Worm (Caenorhabditis elegans) whole organism, L1 larva: Measurements from ENCODE around the gene top-2.

Experiments used
- C04F5.9 ChIP-seq: sonication (generic microtip); optimal IDR thresholded peaks from 2 replicates; lab custom pipeline; 2016; ENCODE audit warnings: missing genetic modification characterization, missing compliant biosample characterization
- C16A3.4 ChIP-seq: fragments of 150-350 bp; optimal IDR thresholded peaks from 2 replicates; lab custom pipeline; 2014; ENCODE audit warnings: missing biosample characterization, missing genetic modification characterization
- F16B12.6 ChIP-seq: fragments of 150-350 bp; optimal IDR thresholded peaks from 2 replicates; lab custom pipeline; 2014; ENCODE audit warnings: missing biosample characterization, missing genetic modification characterization
- Y116A8C.19 ChIP-seq: sonication (generic microtip); optimal IDR thresholded peaks from 2 replicates; lab custom pipeline; 2016; ENCODE audit warnings: missing compliant biosample characterization, missing genetic modification characterization, borderline replicate concordance
- aha-1 ChIP-seq: fragments of 150-350 bp; optimal IDR thresholded peaks from 2 replicates; lab custom pipeline; 2014; ENCODE audit warnings: missing biosample characterization, missing genetic modification characterization
- alr-1 ChIP-seq: fragments of 200-800 bp; sonication (Bioruptor generic); optimal IDR thresholded peaks from 2 replicates; lab custom pipeline; 2018; ENCODE audit warnings: borderline replicate concordance, mild to moderate bottlenecking, missing genetic modification characterization, missing compliant biosample characterization
- ama-1 ChIP-seq: fragments of 150-350 bp; optimal IDR thresholded peaks from 2 replicates; lab custom pipeline; 2014
- ceh-63 ChIP-seq: fragments of 200-800 bp; sonication (Bioruptor generic); optimal IDR thresholded peaks from 2 replicates; lab custom pipeline; 2018; ENCODE audit warnings: mild to moderate bottlenecking, missing genetic modification characterization, missing compliant biosample characterization
- ceh-82 ChIP-seq, 3 experiments: fragments of 150-350 bp in 1 of 3; sonication (generic microtip) in 2 of 3; optimal IDR thresholded peaks; 2 replicates each; lab custom pipeline; 2014 to 2017; ENCODE audit warnings: missing biosample characterization in 3 of 3, missing genetic modification characterization in 3 of 3
- dpl-1 ChIP-seq, 3 experiments: fragments of 150-350 bp in 2 of 3; sonication (generic microtip) in 1 of 3; optimal IDR thresholded peaks; 2 replicates each; lab custom pipeline; 2014 to 2017; ENCODE audit warnings: missing biosample characterization in 3 of 3, missing genetic modification characterization in 3 of 3, missing genetic modification reagents in 3 of 3
- dsc-1 ChIP-seq: sonication (generic microtip); optimal IDR thresholded peaks from 2 replicates; lab custom pipeline; 2016; ENCODE audit warnings: mild to moderate bottlenecking, missing genetic modification characterization, missing compliant biosample characterization
- efl-1 ChIP-seq, 4 experiments: fragments of 150-350 bp; optimal IDR thresholded peaks in 3 of 4; peaks in 1 of 4; 1 replicate in 1 of 4; 2 replicates in 3 of 4; lab custom pipeline; 2014; ENCODE audit warnings: missing biosample characterization in 2 of 4, missing genetic modification characterization in 2 of 4, missing genetic modification reagents in 2 of 4
- egl-13 ChIP-seq: sonication (generic microtip); optimal IDR thresholded peaks from 2 replicates; lab custom pipeline; 2016; ENCODE audit warnings: missing genotype, missing genetic modification reagents, missing genetic modification characterization, missing compliant biosample characterization
- egl-27 ChIP-seq, 2 experiments: fragments of 150-350 bp in 1 of 2; sonication (generic microtip); optimal IDR thresholded peaks; 3 replicates each; lab custom pipeline; 2017 to 2018; ENCODE audit warnings: missing biosample characterization in 2 of 2, missing genetic modification characterization in 2 of 2, missing genetic modification reagents in 2 of 2
- hlh-17 ChIP-seq: fragments of 200-800 bp; sonication (Bioruptor generic); optimal IDR thresholded peaks from 2 replicates; lab custom pipeline; 2018; ENCODE audit warnings: missing genetic modification characterization, mild to moderate bottlenecking, missing compliant biosample characterization, moderate library complexity, borderline replicate concordance
- hlh-4 ChIP-seq: sonication (generic microtip); optimal IDR thresholded peaks from 2 replicates; lab custom pipeline; 2016; ENCODE audit warnings: mild to moderate bottlenecking, missing genetic modification characterization, missing compliant biosample characterization
- irx-1 ChIP-seq: sonication (generic microtip); optimal IDR thresholded peaks from 2 replicates; lab custom pipeline; 2016; ENCODE audit warnings: missing genetic modification characterization, missing compliant biosample characterization
- isw-1 ChIP-seq: fragments of 200-800 bp; sonication (Bioruptor generic); IDR thresholded peaks from 2 replicates; pipeline ENCODE4 v1.3.6; 2022; ENCODE audit warnings: missing genetic modification characterization, missing compliant biosample characterization
- jun-1 ChIP-seq: fragments of 150-350 bp; optimal IDR thresholded peaks from 2 replicates; lab custom pipeline; 2014; ENCODE audit warnings: missing biosample characterization, missing genetic modification reagents, missing genetic modification characterization
- lin-14 ChIP-seq: fragments of 200-800 bp; sonication (Bioruptor generic); optimal IDR thresholded peaks from 2 replicates; lab custom pipeline; 2018; ENCODE audit warnings: mild to moderate bottlenecking, missing genetic modification characterization, moderate library complexity, missing compliant biosample characterization
- lin-35 ChIP-seq, 2 experiments: fragments of 150-350 bp; optimal IDR thresholded peaks; 2 replicates each; lab custom pipeline; 2014; ENCODE audit warnings: missing biosample characterization in 2 of 2, missing genetic modification characterization in 2 of 2, missing genetic modification reagents in 2 of 2
- lin-39 ChIP-seq: fragments of 150-350 bp; optimal IDR thresholded peaks from 2 replicates; lab custom pipeline; 2014; ENCODE audit warnings: missing biosample characterization, missing genetic modification reagents, missing genetic modification characterization
- lir-3 ChIP-seq: sonication (generic microtip); optimal IDR thresholded peaks from 2 replicates; lab custom pipeline; 2016; ENCODE audit warnings: mild to moderate bottlenecking, missing genetic modification characterization, moderate library complexity, missing compliant biosample characterization; ENCODE audit not compliant: poor library complexity
- mab-9 ChIP-seq: fragments of 200-800 bp; sonication (Bioruptor generic); IDR thresholded peaks from 2 replicates; pipeline ENCODE4 v1.3.6; 2022; ENCODE audit warnings: missing genetic modification reagents, missing genetic modification characterization, missing compliant biosample characterization
- nhr-12 ChIP-seq: sonication (generic microtip); optimal IDR thresholded peaks from 2 replicates; lab custom pipeline; 2017; ENCODE audit warnings: missing biosample characterization, missing genetic modification characterization
- nhr-19 ChIP-seq: fragments of 200-800 bp; sonication (Bioruptor generic); conservative IDR thresholded peaks from 2 replicates; pipeline ENCODE4 v1.3.6; 2022; ENCODE audit warnings: missing genetic modification characterization, missing compliant biosample characterization
- nhr-20 ChIP-seq: sonication (generic microtip); optimal IDR thresholded peaks from 2 replicates; lab custom pipeline; 2016; ENCODE audit warnings: mild to moderate bottlenecking, missing genetic modification characterization, missing compliant biosample characterization
- nhr-76 ChIP-seq: sonication (generic microtip); optimal IDR thresholded peaks from 2 replicates; lab custom pipeline; 2017; ENCODE audit warnings: missing biosample characterization, missing genetic modification characterization
- nhr-85 ChIP-seq: sonication (generic microtip); peaks from one replicate; lab custom pipeline; 2016; ENCODE audit warnings: missing genetic modification characterization, inconsistent platforms, missing compliant biosample characterization
- pax-3 ChIP-seq: fragments of 200-800 bp; sonication (Bioruptor generic); optimal IDR thresholded peaks from 2 replicates; lab custom pipeline; 2018; ENCODE audit warnings: mild to moderate bottlenecking, missing genetic modification characterization, moderate library complexity, missing compliant biosample characterization
- rnt-1 ChIP-seq: sonication (generic microtip); optimal IDR thresholded peaks from 2 replicates; lab custom pipeline; 2016; ENCODE audit warnings: mild to moderate bottlenecking, missing genetic modification characterization, moderate library complexity, missing compliant biosample characterization
- snu-23 ChIP-seq: sonication (generic microtip); optimal IDR thresholded peaks from 2 replicates; lab custom pipeline; 2016; ENCODE audit warnings: missing genetic modification characterization, missing compliant biosample characterization
- sox-4 ChIP-seq: sonication (generic microtip); optimal IDR thresholded peaks from 2 replicates; lab custom pipeline; 2016; ENCODE audit warnings: missing genetic modification characterization, missing compliant biosample characterization
- sptf-1 ChIP-seq: fragments of 150-350 bp; optimal IDR thresholded peaks from 2 replicates; lab custom pipeline; 2014; ENCODE audit warnings: missing biosample characterization, missing genetic modification characterization
- sup-37 ChIP-seq: fragments of 200-800 bp; sonication (Bioruptor generic); optimal IDR thresholded peaks from 2 replicates; lab custom pipeline; 2018; ENCODE audit warnings: mild to moderate bottlenecking, missing genetic modification characterization, missing compliant biosample characterization
- tbx-2 ChIP-seq: sonication (generic microtip); optimal IDR thresholded peaks from 2 replicates; lab custom pipeline; 2016; ENCODE audit warnings: missing genetic modification characterization, missing compliant biosample characterization
- unc-130 ChIP-seq: fragments of 150-350 bp; optimal IDR thresholded peaks from 2 replicates; lab custom pipeline; 2017; ENCODE audit warnings: missing biosample characterization, missing genetic modification characterization, inconsistent platforms
- unc-30 ChIP-seq: sonication (generic microtip); optimal IDR thresholded peaks from 2 replicates; lab custom pipeline; 2017; ENCODE audit warnings: missing biosample characterization, missing genetic modification characterization
- unc-62 ChIP-seq: fragments of 150-350 bp; optimal IDR thresholded peaks from 2 replicates; lab custom pipeline; 2014; ENCODE audit warnings: missing biosample characterization, missing genetic modification reagents, missing genetic modification characterization
- unc-86 ChIP-seq: sonication (generic microtip); optimal IDR thresholded peaks from 2 replicates; lab custom pipeline; 2016; ENCODE audit warnings: missing genetic modification characterization, missing compliant biosample characterization
- zag-1 ChIP-seq: fragments of 150-350 bp; optimal IDR thresholded peaks from 2 replicates; lab custom pipeline; 2014; ENCODE audit warnings: missing biosample characterization, missing genetic modification characterization
- ztf-11 ChIP-seq, 2 experiments: sonication (generic microtip); optimal IDR thresholded peaks; 2 replicates each; lab custom pipeline; 2016 to 2017; ENCODE audit warnings: missing genetic modification characterization in 2 of 2, missing biosample characterization in 1 of 2, missing compliant biosample characterization in 1 of 2

The top-2 gene

ce11 chrII:11889420-11890075 lies 14.6 kb downstream of the top-2 start (continued):
- TF ChIP-seq C04F5.9 (tag; lab: Kevin White, UChicago) (no peak), mab-9 (GFP tag; lab: Robert Waterston, UW) (no peak), egl-27 (tag; optimal IDR thresholded peaks at IDR 0.05; lab: Kevin White, UChicago) (no peak), unc-86 (tag; lab: Kevin White, UChicago) (no peak), unc-30 (tag; lab: Kevin White, UChicago) (no peak), hlh-17 (no peak), ceh-82 (tag; optimal IDR thresholded peaks at IDR 0.05; lab: Kevin White, UChicago) (no peak), C16A3.4 (tag; lab: Kevin White, UChicago) (peak; percentile 26), tbx-2 (peak; percentile 2), egl-13 (tag; lab: Kevin White, UChicago) (no peak), dsc-1 (tag; lab: Kevin White, UChicago) (no peak), ama-1 (lab: Kevin White, UChicago) (no peak), nhr-20 (peak; percentile 54), lir-3 (tag; lab: Kevin White, UChicago) (no peak), irx-1 (no peak), nhr-85 (tag; lab: Kevin White, UChicago) (peak; percentile 83), lin-35 (GFP tag; optimal IDR thresholded peaks at IDR 0.05; lab: Kevin White, UChicago) (peak in 1 of 2 experiments; percentile 43), unc-62 (no peak), sptf-1 (tag; lab: Kevin White, UChicago) (no peak), sup-37 (GFP tag; lab: Kevin White, UChicago) (no peak), hlh-4 (no peak), pax-3 (tag; lab: Kevin White, UChicago) (no peak), isw-1 (GFP tag; lab: Robert Waterston, UW) (no peak), dpl-1 (GFP tag; optimal IDR thresholded peaks at IDR 0.05; lab: Kevin White, UChicago) (peak in 2 of 3 experiments; percentile 10 to 13), nhr-19 (GFP tag; lab: Robert Waterston, UW) (0 out of 2 replicates have a peak, but pooled peaks have one; percentile 7), jun-1 (no peak), F16B12.6 (tag; lab: Kevin White, UChicago) (no peak), lin-39 (tag; lab: Kevin White, UChicago) (no peak), zag-1 (no peak), sox-4 (tag; lab: Kevin White, UChicago) (no peak), aha-1 (tag; lab: Kevin White, UChicago) (no peak), Y116A8C.19 (tag; lab: Kevin White, UChicago) (no peak), alr-1 (tag; lab: Kevin White, UChicago) (no peak), rnt-1 (tag; lab: Kevin White, UChicago) (peak; percentile 24), nhr-76 (tag; lab: Kevin White, UChicago) (no peak), snu-23 (GFP tag; lab: Kevin White, UChicago) (peak; percentile 55)

- peak; percentile 72 for TF ChIP-seq nhr-85 (tag; lab: Kevin White, UChicago)
- TF ChIP-seq ztf-11 (tag; optimal IDR thresholded peaks at IDR 0.05; lab: Kevin White, UChicago) = peak in 1 of 2 experiments; percentile 62
- no peak for TF ChIP-seq lin-35 (GFP tag; optimal IDR thresholded peaks at IDR 0.05; lab: Kevin White, UChicago)
- TF ChIP-seq unc-130 (tag; lab: Kevin White, UChicago) = no peak
Measured at ce11 chrII:11890596-11890995, 15.6 kb downstream of the top-2 start.

ce11 chrII:11893323-11893722 lies 18.4 kb downstream of the top-2 start, which contains the start of gene ZK930.2:
Gene ZK930.2 (minus strand): TSS chrII:11893423.
- TF ChIP-seq lin-39 (tag; lab: Kevin White, UChicago) (no peak), ceh-63 (GFP tag; lab: Kevin White, UChicago) (no peak), efl-1 (optimal IDR thresholded peaks at IDR 0.05; lab: Kevin White, UChicago) (no peak), efl-1 (GFP tag; optimal IDR thresholded peaks at IDR 0.05 in 1 of 2; lab: Kevin White, UChicago) (peak in 1 of 2 experiments; percentile 27), pax-3 (tag; lab: Kevin White, UChicago) (no peak), lin-14 (GFP tag; lab: Kevin White, UChicago) (no peak), nhr-12 (tag; lab: Kevin White, UChicago) (no peak)
- TF ChIP-seq, all 84 proteins: peak for 1
